Fruit fly (Drosophila melanogaster) whole organism, embryonic: ENCODE data around the gene IRSp53.
A peak's percentile ranks its signal among the peaks of the same experiment; 100 is the strongest.

Experiments used
- C15 ChIP-seq: fragments of 200-800 bp; sonication (Bioruptor generic); IDR thresholded peaks from 3 replicates; pipeline ENCODE4 v1.3.6; 2022; ENCODE audit warnings: missing biosample characterization, missing genetic modification characterization
- CG1024 ChIP-seq: fragments of 200-800 bp; sonication (Bioruptor generic); IDR thresholded peaks from 2 replicates; pipeline ENCODE4 v1.3.6; 2022; ENCODE audit warnings: missing biosample characterization, missing genetic modification characterization
- CG10462 ChIP-seq: fragments of 200-800 bp; sonication (Bioruptor generic); optimal IDR thresholded peaks from 2 replicates; lab custom pipeline; 2016; ENCODE audit warnings: missing biosample characterization, missing genetic modification characterization
- CG10543 ChIP-seq: fragments of 200-800 bp; sonication (Bioruptor generic); optimal IDR thresholded peaks from 3 replicates; lab custom pipeline; 2017; ENCODE audit warnings: missing biosample characterization, mild to moderate bottlenecking, missing genetic modification characterization, moderate library complexity
- CG11093 ChIP-seq: fragments of 200-800 bp; sonication (Bioruptor generic); IDR thresholded peaks from 3 replicates; pipeline ENCODE4 v1.3.6; 2022; ENCODE audit warnings: missing biosample characterization, missing genetic modification characterization
- CG11696 ChIP-seq: fragments of 200-800 bp; sonication (Bioruptor generic); IDR thresholded peaks from 2 replicates; pipeline ENCODE4 v1.3.6; 2022; ENCODE audit warnings: missing biosample characterization, missing genetic modification characterization
- CG13424 ChIP-seq: fragments of 200-800 bp; sonication (Bioruptor generic); optimal IDR thresholded peaks from 2 replicates; lab custom pipeline; 2019; ENCODE audit warnings: missing biosample characterization, mild to moderate bottlenecking, missing genetic modification characterization, moderate library complexity
- CG14965 ChIP-seq: fragments of 200-800 bp; sonication (Bioruptor generic); optimal IDR thresholded peaks from 2 replicates; lab custom pipeline; 2016; ENCODE audit warnings: missing biosample characterization, missing genetic modification characterization, borderline replicate concordance
- CG15011 ChIP-seq: fragments of 200-800 bp; sonication (Bioruptor generic); optimal IDR thresholded peaks from 3 replicates; lab custom pipeline; 2018; ENCODE audit warnings: missing biosample characterization, mild to moderate bottlenecking, missing genetic modification characterization
- CG17186 ChIP-seq: fragments of 200-800 bp; sonication (Bioruptor generic); optimal IDR thresholded peaks from 3 replicates; lab custom pipeline; 2017; ENCODE audit warnings: missing biosample characterization, missing genetic modification reagents, missing genetic modification characterization
- CG31388 ChIP-seq: fragments of 200-800 bp; sonication (Bioruptor generic); optimal IDR thresholded peaks from 2 replicates; lab custom pipeline; 2016; ENCODE audit warnings: missing biosample characterization, missing genetic modification characterization
- CG3163 ChIP-seq: fragments of 200-800 bp; sonication (Bioruptor generic); optimal IDR thresholded peaks from 3 replicates; lab custom pipeline; 2016; ENCODE audit warnings: missing biosample characterization, missing genetic modification characterization
- CG32772 ChIP-seq: fragments of 200-800 bp; sonication (Bioruptor generic); IDR thresholded peaks from 2 replicates; pipeline ENCODE4 v1.3.6; 2022; ENCODE audit warnings: missing biosample characterization, missing genetic modification characterization
- CG33213 ChIP-seq: fragments of 200-800 bp; sonication (Bioruptor generic); optimal IDR thresholded peaks from 3 replicates; lab custom pipeline; 2016; ENCODE audit warnings: missing biosample characterization, missing genetic modification characterization
- CG4617 ChIP-seq: fragments of 200-800 bp; sonication (Bioruptor generic); optimal IDR thresholded peaks from 3 replicates; lab custom pipeline; 2016; ENCODE audit warnings: missing biosample characterization, missing genetic modification characterization, borderline replicate concordance
- CG5953 ChIP-seq: fragments of 200-800 bp; sonication (Bioruptor generic); IDR thresholded peaks from 2 replicates; pipeline ENCODE4 v1.3.6; 2022; ENCODE audit warnings: missing biosample characterization, missing genetic modification characterization
- CG6254 ChIP-seq: fragments of 200-800 bp; sonication (Bioruptor generic); optimal IDR thresholded peaks from 3 replicates; lab custom pipeline; 2017; ENCODE audit warnings: mild to moderate bottlenecking, missing biosample characterization, missing genetic modification reagents, missing genetic modification characterization
- CG6791 ChIP-seq: fragments of 200-800 bp; sonication (Bioruptor generic); IDR thresholded peaks from 3 replicates; pipeline ENCODE4 v1.3.6; 2022; ENCODE audit warnings: missing biosample characterization, missing genetic modification characterization; ENCODE audit not compliant: partially characterized antibody
- CG8290 ChIP-seq, 3 experiments: fragments of 200-800 bp; sonication (Bioruptor generic); optimal IDR thresholded peaks; 2 replicates each; lab custom pipeline; 2016 to 2019; ENCODE audit warnings: missing biosample characterization in 3 of 3, missing genetic modification characterization in 3 of 3, mild to moderate bottlenecking in 2 of 3, moderate library complexity in 1 of 3
- CG8478 ChIP-seq: fragments of >200 bp; optimal IDR thresholded peaks from 2 replicates; lab custom pipeline; 2018
- CG8765 ChIP-seq: fragments of 200-800 bp; sonication (Bioruptor generic); IDR thresholded peaks from 2 replicates; pipeline ENCODE4 v1.3.6; 2022; ENCODE audit warnings: missing biosample characterization, missing genetic modification characterization
- CG9876 ChIP-seq: fragments of 200-800 bp; sonication (Bioruptor generic); optimal IDR thresholded peaks from 2 replicates; lab custom pipeline; 2016; ENCODE audit warnings: missing biosample characterization, missing genetic modification characterization
- CG9932 ChIP-seq: fragments of 200-800 bp; sonication (Bioruptor generic); IDR thresholded peaks from 2 replicates; pipeline ENCODE4 v1.3.6; 2022; ENCODE audit warnings: missing biosample characterization, missing genetic modification characterization
- CrebB ChIP-seq: fragments of 200-800 bp; sonication (Bioruptor generic); optimal IDR thresholded peaks from 3 replicates; lab custom pipeline; 2018; ENCODE audit warnings: missing biosample characterization, mild to moderate bottlenecking, missing genetic modification characterization
- Dll ChIP-seq: fragments of 200-800 bp; sonication (Bioruptor generic); IDR thresholded peaks from 4 replicates; pipeline ENCODE4 v1.3.6; 2022; ENCODE audit warnings: missing biosample characterization, missing genetic modification characterization; ENCODE audit not compliant: partially characterized antibody
- Meics ChIP-seq: fragments of 200-800 bp; sonication (Bioruptor generic); optimal IDR thresholded peaks from 2 replicates; lab custom pipeline; 2017; ENCODE audit warnings: missing biosample characterization, mild to moderate bottlenecking, missing genetic modification characterization
- Optix ChIP-seq: fragments of 200-800 bp; sonication (Bioruptor generic); IDR thresholded peaks from 3 replicates; pipeline ENCODE4 v1.3.6; 2022; ENCODE audit warnings: missing biosample characterization, missing genetic modification characterization
- Ravus ChIP-seq: fragments of 200-800 bp; sonication (Bioruptor generic); IDR thresholded peaks from 2 replicates; pipeline ENCODE4 v1.3.6; 2022; ENCODE audit warnings: missing biosample characterization, missing genetic modification characterization
- Six4 ChIP-seq: fragments of 200-800 bp; sonication (Bioruptor generic); optimal IDR thresholded peaks from 2 replicates; lab custom pipeline; 2016; ENCODE audit warnings: missing biosample characterization, missing genetic modification characterization
- Sox102F ChIP-seq: fragments of 200-800 bp; sonication (Bioruptor generic); optimal IDR thresholded peaks from 2 replicates; lab custom pipeline; 2018; ENCODE audit warnings: missing biosample characterization, mild to moderate bottlenecking, missing genetic modification characterization, moderate library complexity
- ash1 ChIP-seq: fragments of 200-800 bp; sonication (Bioruptor generic); optimal IDR thresholded peaks from 2 replicates; lab custom pipeline; 2018; ENCODE audit warnings: missing biosample characterization, mild to moderate bottlenecking, missing genetic modification characterization
- bbx ChIP-seq: fragments of 200-800 bp; sonication (Bioruptor generic); IDR thresholded peaks from 2 replicates; pipeline ENCODE4 v1.3.6; 2022; ENCODE audit warnings: missing biosample characterization, missing genetic modification characterization; ENCODE audit not compliant: partially characterized antibody
- chm ChIP-seq: fragments of 200-800 bp; sonication (Bioruptor generic); IDR thresholded peaks from 2 replicates; pipeline ENCODE4 v1.3.6; 2022; ENCODE audit warnings: missing biosample characterization, missing genetic modification characterization
- crp ChIP-seq, 2 experiments: fragments of 200-800 bp; sonication (Bioruptor generic); optimal IDR thresholded peaks; 2 replicates in 1 of 2; 3 replicates in 1 of 2; lab custom pipeline; 2017; ENCODE audit warnings: missing biosample characterization in 2 of 2, missing genetic modification characterization in 2 of 2, mild to moderate bottlenecking in 1 of 2, moderate library complexity in 1 of 2
- da ChIP-seq: fragments of 200-800 bp; sonication (Bioruptor generic); optimal IDR thresholded peaks from 2 replicates; lab custom pipeline; 2016; ENCODE audit warnings: missing biosample characterization, missing genetic modification characterization
- en ChIP-seq: fragments of 200-800 bp; sonication (Bioruptor generic); optimal IDR thresholded peaks from 2 replicates; lab custom pipeline; 2016; ENCODE audit warnings: missing biosample characterization, missing genetic modification characterization
- gsb ChIP-seq: fragments of 200-800 bp; sonication (Bioruptor generic); IDR thresholded peaks from 2 replicates; pipeline ENCODE4 v1.3.6; 2022; ENCODE audit warnings: missing biosample characterization, missing genetic modification characterization
- ind ChIP-seq: fragments of 200-800 bp; sonication (Bioruptor generic); optimal IDR thresholded peaks from 3 replicates; lab custom pipeline; 2016; ENCODE audit warnings: missing biosample characterization, missing genetic modification characterization
- jigr1 ChIP-seq: fragments of 200-800 bp; sonication (Bioruptor generic); IDR thresholded peaks from 3 replicates; pipeline ENCODE4 v1.3.6; 2022; ENCODE audit warnings: missing biosample characterization, missing genetic modification characterization
- jumu ChIP-seq: fragments of 200-800 bp; sonication (Bioruptor generic); optimal IDR thresholded peaks from 3 replicates; lab custom pipeline; 2016; ENCODE audit warnings: missing biosample characterization, missing genetic modification characterization
- lmd ChIP-seq: fragments of 200-800 bp; sonication (Bioruptor generic); IDR thresholded peaks from 2 replicates; pipeline ENCODE4 v1.3.6; 2022; ENCODE audit warnings: missing biosample characterization, missing genetic modification characterization
- otp ChIP-seq: fragments of 200-800 bp; sonication (Bioruptor generic); IDR thresholded peaks from 3 replicates; pipeline ENCODE4, ENCODE4 v1.3.6; 2022; ENCODE audit warnings: missing biosample characterization, missing genetic modification characterization
- pum ChIP-seq: fragments of 200-800 bp; sonication (Bioruptor generic); optimal IDR thresholded peaks from 2 replicates; lab custom pipeline; 2016; ENCODE audit warnings: missing biosample characterization, missing genetic modification characterization
- ro ChIP-seq: fragments of 200-800 bp; sonication (Bioruptor generic); IDR thresholded peaks from 2 replicates; pipeline ENCODE4 v1.3.6; 2022; ENCODE audit warnings: missing biosample characterization, missing genetic modification characterization
- sc ChIP-seq, 3 experiments: fragments of >200 bp in 2 of 3; fragments of 200-800 bp in 1 of 3; sonication (Bioruptor generic) in 1 of 3; optimal IDR thresholded peaks; 2 replicates in 2 of 3; 3 replicates in 1 of 3; lab custom pipeline; 2017; ENCODE audit warnings: mild to moderate bottlenecking in 1 of 3, missing biosample characterization in 1 of 3, missing genetic modification characterization in 1 of 3, missing genetic modification reagents in 1 of 3
- sna ChIP-seq: fragments of 200-800 bp; sonication (Bioruptor generic); IDR thresholded peaks from 2 replicates; pipeline ENCODE4 v1.3.6; 2022; ENCODE audit warnings: missing biosample characterization, missing genetic modification characterization; ENCODE audit not compliant: partially characterized antibody
- stc ChIP-seq: fragments of 200-800 bp; sonication (Bioruptor generic); IDR thresholded peaks from 2 replicates; pipeline ENCODE4 v1.3.6; 2022; ENCODE audit warnings: missing biosample characterization, missing genetic modification characterization
- ttk ChIP-seq: fragments of 200-800 bp; sonication (Bioruptor generic); IDR thresholded peaks from 2 replicates; pipeline ENCODE4 v2.1.2; 2022; ENCODE audit warnings: missing biosample characterization, missing genetic modification characterization
- tup ChIP-seq: fragments of 200-800 bp; sonication (Bioruptor generic); optimal IDR thresholded peaks from 2 replicates; lab custom pipeline; 2016; ENCODE audit warnings: missing biosample characterization, mild to moderate bottlenecking, missing genetic modification characterization, moderate library complexity
- vfl ChIP-seq: fragments of 200-800 bp; sonication (Bioruptor generic); optimal IDR thresholded peaks from 2 replicates; lab custom pipeline; 2016; ENCODE audit warnings: missing biosample characterization, missing genetic modification characterization

Gene IRSp53

DNA sequence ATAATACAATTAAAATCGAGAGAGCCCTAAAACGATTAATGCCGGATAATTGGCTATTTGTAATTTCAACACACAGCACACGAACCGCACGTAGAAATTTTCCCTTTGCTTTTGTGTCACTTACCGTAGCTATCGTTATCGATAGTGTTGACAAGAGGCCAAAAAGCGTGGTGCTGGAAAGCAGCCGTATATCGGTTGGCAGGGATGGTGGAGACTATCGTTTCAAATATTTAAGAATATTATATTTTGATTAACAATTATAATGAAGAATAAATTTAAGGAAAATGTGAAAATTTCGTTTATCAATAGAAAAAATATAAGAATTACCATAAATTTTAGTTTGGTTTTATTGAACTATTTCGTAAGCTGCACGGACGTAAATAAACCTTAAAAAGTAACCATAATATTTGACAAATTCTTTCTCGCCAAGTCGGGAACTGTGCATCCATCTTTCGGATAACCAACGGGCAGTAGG, 42.8 kb upstream of the IRSp53 start, which contains the start of gene JIL-1 (continued):
- TF ChIP-seq CG3163: no peak
- TF ChIP-seq CG8290 (GFP tag; optimal IDR thresholded peaks at IDR 0.05; lab: Kevin White, UChicago): peak; percentile 59
- TF ChIP-seq CG8290 (tag; optimal IDR thresholded peaks at IDR 0.05; lab: Kevin White, UChicago): peak; percentile 9 to 74
- TF ChIP-seq CG6791: peak; percentile 91
- TF ChIP-seq CG10543: peak; percentile 60
- TF ChIP-seq da (GFP tag; lab: Kevin White, UChicago): no peak
- no peak for TF ChIP-seq CG9876
- TF ChIP-seq CG10462 (GFP tag; lab: Kevin White, UChicago): no peak
- TF ChIP-seq Sox102F: peak; percentile 42
- peak in 1 of 2 experiments; percentile 64 for TF ChIP-seq crp (GFP tag; optimal IDR thresholded peaks at IDR 0.05; lab: Kevin White, UChicago)
- TF ChIP-seq jumu (GFP tag; lab: Kevin White, UChicago): peak; percentile 35
- TF ChIP-seq CG15011: no peak
- peak; percentile 58 for TF ChIP-seq CG33213
- TF ChIP-seq jigr1: no peak
- no peak for TF ChIP-seq CG6254 (GFP tag; lab: Kevin White, UChicago)
- TF ChIP-seq CG8478 (lab: Kevin White, UChicago): no peak
- TF ChIP-seq ind (GFP tag; lab: Kevin White, UChicago): peak; percentile 64
- TF ChIP-seq tup: peak; percentile 3
- TF ChIP-seq ro (GFP tag; lab: Robert Waterston, UW): no peak
- no peak for TF ChIP-seq Optix
- TF ChIP-seq CG4617: peak; percentile 9
- no peak for TF ChIP-seq Ravus (GFP tag; lab: Robert Waterston, UW)
- peak; percentile 1 for TF ChIP-seq pum
- peak; percentile 76; the same call in 1 of the 2 replicates for TF ChIP-seq lmd (GFP tag; lab: Robert Waterston, UW)
- peak; percentile 59; the same call in 1 of the 3 replicates for TF ChIP-seq CG11093 (GFP tag; lab: Robert Waterston, UW)
- peak; percentile 62 for TF ChIP-seq CG32772 (GFP tag; lab: Robert Waterston, UW)
- TF ChIP-seq CrebB: no peak
- TF ChIP-seq CG17186 (GFP tag; lab: Kevin White, UChicago): no peak
- peak; percentile 71; the same call in 2 of the 3 replicates for TF ChIP-seq C15 (GFP tag; lab: Robert Waterston, UW)
- TF ChIP-seq ttk (GFP tag; lab: Robert Waterston, UW): peak; percentile 37; the same call in 1 of the 2 replicates
- TF ChIP-seq gsb (GFP tag; lab: Robert Waterston, UW): peak; percentile 28; the same call in 1 of the 2 replicates
- TF ChIP-seq CG9932 (GFP tag; lab: Robert Waterston, UW): peak; percentile 95
- no peak for TF ChIP-seq CG11696 (GFP tag; lab: Robert Waterston, UW)
- TF ChIP-seq sna (GFP tag; lab: Robert Waterston, UW): peak; percentile 64
- TF ChIP-seq otp: 0 out of 3 replicates have a peak, but pooled peaks have one; percentile 11
- no peak for TF ChIP-seq sc (optimal IDR thresholded peaks at IDR 0.05; lab: Kevin White, UChicago)
- TF ChIP-seq sc (GFP tag; optimal IDR thresholded peaks at IDR 0.05; lab: Kevin White, UChicago): no peak
- TF ChIP-seq chm (GFP tag; lab: Robert Waterston, UW): peak; percentile 51
- TF ChIP-seq stc (GFP tag; lab: Robert Waterston, UW): peak; percentile 39; the same call in 1 of the 2 replicates
- TF ChIP-seq CG1024 (GFP tag; lab: Robert Waterston, UW): no peak; the same call in 1 of the 2 replicates
- peak; percentile 69 for TF ChIP-seq Meics (GFP tag; lab: Kevin White, UChicago)
- no peak for TF ChIP-seq ash1 (GFP tag; lab: Kevin White, UChicago)
- TF ChIP-seq bbx (GFP tag; lab: Robert Waterston, UW): peak; percentile 89
- TF ChIP-seq CG5953: peak; percentile 56
- no peak for TF ChIP-seq CG8765
- TF ChIP-seq vfl: peak; percentile 64
- no peak for TF ChIP-seq Six4 (GFP tag; lab: Kevin White, UChicago)
- no peak for TF ChIP-seq CG14965
- peak; percentile 35 for TF ChIP-seq CG13424 (tag; lab: Kevin White, UChicago)
- peak; percentile 85 for TF ChIP-seq Dll
- no peak for TF ChIP-seq en (GFP tag; lab: Kevin White, UChicago)
- TF ChIP-seq CG31388 (GFP tag; lab: Kevin White, UChicago): no peak
